Worm (Caenorhabditis elegans) whole organism, mixed stage, embryonic: ENCODE data around the gene H29C22.1.

Experiments
- M03D4.4 ChIP-seq: sonication (generic microtip); optimal IDR thresholded peaks from 2 replicates; lab custom pipeline; 2017; ENCODE audit warnings: mild to moderate bottlenecking, missing genetic modification characterization, missing compliant biosample characterization
- bed-3 ChIP-seq: fragments of 200-800 bp; sonication (Bioruptor generic); optimal IDR thresholded peaks from 3 replicates; lab custom pipeline; 2018; ENCODE audit warnings: mild to moderate bottlenecking, missing genetic modification characterization, moderate library complexity, missing compliant biosample characterization
- ceh-39 ChIP-seq: fragments of 150-350 bp; optimal IDR thresholded peaks from 2 replicates; lab custom pipeline; 2014; ENCODE audit warnings: missing biosample characterization, missing genetic modification characterization
- ceh-43 ChIP-seq: fragments of 200-800 bp; sonication (Bioruptor generic); optimal IDR thresholded peaks from 2 replicates; lab custom pipeline; 2018; ENCODE audit warnings: mild to moderate bottlenecking, missing genetic modification characterization, moderate library complexity, missing compliant biosample characterization
- ceh-83 ChIP-seq: fragments of 200-800 bp; sonication (Bioruptor generic); optimal IDR thresholded peaks from 2 replicates; lab custom pipeline; 2018; ENCODE audit warnings: mild to moderate bottlenecking, missing genetic modification characterization, missing compliant biosample characterization
- ces-1 ChIP-seq: fragments of 150-350 bp; optimal IDR thresholded peaks from 2 replicates; lab custom pipeline; 2014; ENCODE audit warnings: missing biosample characterization, missing genetic modification reagents, missing genetic modification characterization
- cnd-1 ChIP-seq: fragments of 200-800 bp; sonication (Bioruptor generic); optimal IDR thresholded peaks from 2 replicates; lab custom pipeline; 2018; ENCODE audit warnings: mild to moderate bottlenecking, missing genetic modification characterization, missing compliant biosample characterization
- hlh-1 ChIP-seq: fragments of 150-350 bp; optimal IDR thresholded peaks from 2 replicates; lab custom pipeline; 2014; ENCODE audit warnings: missing biosample characterization, missing genetic modification reagents, missing genetic modification characterization
- lin-13 ChIP-seq: fragments of 150-350 bp; optimal IDR thresholded peaks from 2 replicates; lab custom pipeline; 2014; ENCODE audit warnings: missing biosample characterization, missing genetic modification characterization
- lsy-2 ChIP-seq: fragments of 150-350 bp; optimal IDR thresholded peaks from 2 replicates; lab custom pipeline; 2014; ENCODE audit warnings: missing biosample characterization, missing genetic modification characterization
- mep-1 ChIP-seq: fragments of 150-350 bp; optimal IDR thresholded peaks from 2 replicates; lab custom pipeline; 2017; ENCODE audit warnings: missing biosample characterization, missing genetic modification reagents, missing genetic modification characterization, inconsistent platforms
- nhr-12 ChIP-seq: fragments of 150-350 bp; optimal IDR thresholded peaks from 2 replicates; lab custom pipeline; 2014; ENCODE audit warnings: missing biosample characterization, missing genetic modification characterization
- nhr-2 ChIP-seq: fragments of 150-350 bp; optimal IDR thresholded peaks from 2 replicates; lab custom pipeline; 2014; ENCODE audit warnings: missing biosample characterization, missing genetic modification characterization
- nhr-237 ChIP-seq: fragments of 150-350 bp; optimal IDR thresholded peaks from 2 replicates; lab custom pipeline; 2014; ENCODE audit warnings: missing biosample characterization, missing genetic modification characterization
- pha-4 ChIP-seq: fragments of 150-350 bp; optimal IDR thresholded peaks from 2 replicates; lab custom pipeline; 2018; ENCODE audit warnings: missing biosample characterization, missing genetic modification reagents, missing genetic modification characterization
- sem-2 ChIP-seq: fragments of 200-800 bp; sonication (Bioruptor generic); optimal IDR thresholded peaks from 2 replicates; lab custom pipeline; 2018; ENCODE audit warnings: mild to moderate bottlenecking, missing genetic modification characterization, missing compliant biosample characterization
- snpc-4 ChIP-seq: fragments of 150-350 bp; optimal IDR thresholded peaks from 2 replicates; lab custom pipeline; 2014; ENCODE audit warnings: missing biosample characterization, missing genetic modification characterization
- unc-120 ChIP-seq: sonication (generic microtip); optimal IDR thresholded peaks from 2 replicates; lab custom pipeline; 2017; ENCODE audit warnings: missing genetic modification characterization, missing compliant biosample characterization; ENCODE audit not compliant: poor library complexity, severe bottlenecking
- unc-62 ChIP-seq: fragments of 150-350 bp; optimal IDR thresholded peaks from 2 replicates; lab custom pipeline; 2014; ENCODE audit warnings: missing biosample characterization, missing genetic modification reagents, missing genetic modification characterization

Gene H29C22.1

DNA sequence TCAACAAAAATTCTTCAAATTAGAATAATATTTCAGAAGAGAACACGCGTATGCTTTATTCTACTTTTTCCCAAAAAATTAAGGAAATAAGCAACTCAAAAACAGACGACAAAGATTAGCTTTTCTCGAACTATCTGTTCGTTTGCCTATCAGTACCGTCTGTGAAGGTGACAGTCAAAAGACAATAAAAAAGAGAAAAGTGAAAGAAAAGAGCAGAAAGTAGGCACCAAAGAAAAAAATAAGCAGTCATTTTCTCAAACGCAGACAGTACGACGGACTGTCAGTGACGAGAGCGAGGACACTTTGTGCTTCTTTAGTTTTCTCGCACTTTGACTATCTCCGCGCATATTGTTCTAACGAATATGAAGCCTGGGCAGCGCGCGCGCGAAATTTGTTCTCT lies 44.6 kb downstream of the H29C22.1 start:
- TF ChIP-seq nhr-237 (tag; lab: Kevin White, UChicago), result no peak
- TF ChIP-seq unc-62 (GFP tag; lab: Kevin White, UChicago), result no peak
- no peak for TF ChIP-seq M03D4.4 (tag; lab: Kevin White, UChicago)
- TF ChIP-seq nhr-2, result no peak
- TF ChIP-seq, all 35 proteins: peak for 0

- TF ChIP-seq ceh-83 (GFP tag; lab: Kevin White, UChicago), result no peak
- no peak for TF ChIP-seq ces-1
- peak; percentile 28 for TF ChIP-seq unc-120 (tag; lab: Kevin White, UChicago)
- peak; percentile 72 for TF ChIP-seq hlh-1 (tag; lab: Kevin White, UChicago)
These were observed 46.5 kb downstream of the H29C22.1 start for ce11 chrX:9264636-9265035.

ce11 chrX:9264231-9264630 lies 46.9 kb downstream of the H29C22.1 start, which contains the start of gene F18G5.6:
Gene F18G5.6 (minus strand): TSS chrX:9264331.
- TF ChIP-seq pha-4 (tag; lab: Kevin White, UChicago) (no peak), nhr-12 (tag; lab: Kevin White, UChicago) (no peak)

DNA sequence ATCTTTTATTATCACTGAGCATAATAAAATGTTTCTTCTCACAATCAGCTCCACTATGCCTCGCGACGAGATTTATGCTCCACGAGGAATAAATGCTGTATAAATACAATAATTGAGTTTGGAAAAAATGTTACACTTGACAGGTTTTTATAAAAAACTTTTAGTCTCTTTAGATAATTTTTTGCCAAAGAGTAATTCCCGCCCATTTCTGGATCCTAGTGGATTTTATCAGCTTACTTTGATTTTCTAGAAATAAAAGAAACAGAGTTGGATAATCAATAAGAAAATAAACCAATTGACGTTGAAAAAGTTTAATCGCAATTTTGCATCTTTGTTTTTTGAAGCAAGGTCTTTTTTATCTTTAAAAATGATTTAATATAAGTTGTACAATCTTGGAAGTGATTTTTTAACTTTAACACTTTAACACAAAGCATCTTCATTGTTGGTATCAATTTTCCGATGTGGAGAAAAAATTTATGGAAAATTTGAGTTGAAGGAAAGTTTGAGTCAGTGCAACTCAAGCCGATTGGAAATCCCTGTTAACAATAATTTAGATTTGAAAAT lies 49.4 kb downstream of the H29C22.1 start:
- TF ChIP-seq cnd-1 (tag; lab: Kevin White, UChicago), result no peak
- no peak for TF ChIP-seq sem-2 (GFP tag; lab: Kevin White, UChicago)
- TF ChIP-seq ceh-43 (GFP tag; lab: Kevin White, UChicago), result no peak
- no peak for TF ChIP-seq nhr-12 (tag; lab: Kevin White, UChicago)
- no peak for TF ChIP-seq lin-13 (tag; lab: Kevin White, UChicago)
- TF ChIP-seq ceh-39 (tag; lab: Kevin White, UChicago), result no peak
- TF ChIP-seq ceh-83 (GFP tag; lab: Kevin White, UChicago), result no peak
- no peak for TF ChIP-seq mep-1 (tag; lab: Kevin White, UChicago)
- TF ChIP-seq lsy-2 (tag; lab: Kevin White, UChicago), result no peak
- TF ChIP-seq snpc-4, result no peak
- no peak for TF ChIP-seq unc-62 (GFP tag; lab: Kevin White, UChicago)
- no peak for TF ChIP-seq bed-3 (GFP tag; lab: Kevin White, UChicago)
